Worm (Caenorhabditis elegans): Measurements from ENCODE around the gene C30F2.5.
A peak's percentile ranks its signal among the peaks of the same experiment; 100 is the strongest.

Gene C30F2.5

ce11 chrX:16094370-16094769 lies at the start of gene C30F2.5:
C30F2.5 (plus strand) TSS chrX:16094670.
- TF ChIP-seq C34B4.2 (tag; optimal IDR thresholded peaks at IDR 0.05): no peak
- no peak for TF ChIP-seq rnt-1 (tag; optimal IDR thresholded peaks at IDR 0.05)
- TF ChIP-seq sox-4 (tag; optimal IDR thresholded peaks at IDR 0.05): no peak
- no peak for TF ChIP-seq lin-14 (GFP tag; optimal IDR thresholded peaks at IDR 0.05)
- no peak for TF ChIP-seq mef-2 (tag; optimal IDR thresholded peaks at IDR 0.05)
- no peak for TF ChIP-seq hlh-17 (GFP tag; optimal IDR thresholded peaks at IDR 0.05; ENCODE audit: borderline replicate concordance)
- no peak for TF ChIP-seq C16A3.4 (tag; optimal IDR thresholded peaks at IDR 0.05)
- TF ChIP-seq tbx-2 (tag; optimal IDR thresholded peaks at IDR 0.05): no peak
- TF ChIP-seq nhr-20 (tag; optimal IDR thresholded peaks at IDR 0.05): no peak
- no peak for TF ChIP-seq fkh-4 (tag; optimal IDR thresholded peaks at IDR 0.05; ENCODE audit: borderline replicate concordance)

ce11 chrX:16046379-16046778 lies 48.1 kb upstream of the C30F2.5 start:
- TF ChIP-seq fkh-10 (GFP tag; optimal IDR thresholded peaks at IDR 0.05) (no peak), lin-13 (GFP tag; optimal IDR thresholded peaks at IDR 0.05) (no peak), swsn-7 (tag; optimal IDR thresholded peaks at IDR 0.05) (no peak), nhr-28 (tag; optimal IDR thresholded peaks at IDR 0.05) (no peak), pax-3 (tag; optimal IDR thresholded peaks at IDR 0.05) (no peak), nhr-11 (tag; optimal IDR thresholded peaks at IDR 0.05) (no peak), ceh-82 (tag; optimal IDR thresholded peaks at IDR 0.05) (no peak), skn-1 (tag; optimal IDR thresholded peaks at IDR 0.05) (no peak), unc-130 (tag; optimal IDR thresholded peaks at IDR 0.05) (no peak), zip-4 (GFP tag; optimal IDR thresholded peaks at IDR 0.05) (no peak), unc-98 (GFP tag; IDR thresholded peaks at IDR 0.05) (no peak), F16B12.6 (tag; optimal IDR thresholded peaks at IDR 0.05) (no peak), nhr-76 (tag; optimal IDR thresholded peaks at IDR 0.05) (no peak)

ce11 chrX:16049573-16049972 lies 44.9 kb upstream of the C30F2.5 start, which contains the start of gene cpd-2:
cpd-2 (plus strand) TSS chrX:16049873.
- TF ChIP-seq lin-14 (GFP tag; optimal IDR thresholded peaks at IDR 0.05) (peak; percentile 29), unc-62 (GFP tag; optimal IDR thresholded peaks at IDR 0.05) (no peak), nhr-12 (tag; optimal IDR thresholded peaks at IDR 0.05) (no peak)

- TF ChIP-seq efl-1 (optimal IDR thresholded peaks at IDR 0.05) (no peak), efl-1 (GFP tag; optimal IDR thresholded peaks at IDR 0.05 in 1 of 2) (peak in 1 of 2 experiments; percentile 3), fkh-8 (tag; optimal IDR thresholded peaks at IDR 0.05) (no peak)
Observed at ce11 chrX:16055245-16055644, 39.2 kb upstream of the C30F2.5 start, which contains the start of gene T27A8.7. T27A8.7 (plus strand) TSS chrX:16055545.

ce11 chrX:16056404-16056803 lies 38.1 kb upstream of the C30F2.5 start:
- peak; percentile 94 for TF ChIP-seq nhr-76 (tag; optimal IDR thresholded peaks at IDR 0.05)
- peak; percentile 77 for TF ChIP-seq nhr-12 (tag; optimal IDR thresholded peaks at IDR 0.05)
- TF ChIP-seq nhr-84 (tag; optimal IDR thresholded peaks at IDR 0.05): peak; percentile 44
- TF ChIP-seq xbp-1 (tag; optimal IDR thresholded peaks at IDR 0.05): peak; percentile 94
- peak; percentile 99 for TF ChIP-seq fkh-10 (GFP tag; optimal IDR thresholded peaks at IDR 0.05)
- peak; percentile 98 for TF ChIP-seq lin-39 (tag; optimal IDR thresholded peaks at IDR 0.05)
- peak; percentile 97 for TF ChIP-seq nhr-85 (tag)
- no peak for TF ChIP-seq ceh-90 (tag; optimal IDR thresholded peaks at IDR 0.05)
- TF ChIP-seq nhr-19 (GFP tag; conservative IDR thresholded peaks at IDR 0.05): peak; percentile 97
- TF ChIP-seq skn-1 (tag; optimal IDR thresholded peaks at IDR 0.05): peak; percentile 97
- TF ChIP-seq nhr-28 (tag; optimal IDR thresholded peaks at IDR 0.05): peak; percentile 63
- peak; percentile 97 for TF ChIP-seq mab-9 (GFP tag; IDR thresholded peaks at IDR 0.05)
- TF ChIP-seq elt-3 (tag; optimal IDR thresholded peaks at IDR 0.05): peak in 5 of 6 experiments; percentile 47 to 99 (median 96)
- peak; percentile 18 to 76 for TF ChIP-seq ztf-11 (tag; optimal IDR thresholded peaks at IDR 0.05)
- TF ChIP-seq lin-15B (tag; optimal IDR thresholded peaks at IDR 0.05): peak; percentile 51
- peak; percentile 98 for TF ChIP-seq sox-4 (tag; optimal IDR thresholded peaks at IDR 0.05)
- peak; percentile 98 for TF ChIP-seq rnt-1 (tag; optimal IDR thresholded peaks at IDR 0.05)
- TF ChIP-seq hlh-17 (GFP tag; optimal IDR thresholded peaks at IDR 0.05; ENCODE audit: borderline replicate concordance): no peak
- TF ChIP-seq ces-1 (GFP tag; optimal IDR thresholded peaks at IDR 0.05): no peak
- peak; percentile 99 for TF ChIP-seq nhr-90 (tag; optimal IDR thresholded peaks at IDR 0.05; ENCODE audit: poor library complexity)
- TF ChIP-seq tbx-2 (tag; optimal IDR thresholded peaks at IDR 0.05): peak; percentile 98
- no peak for TF ChIP-seq vab-15 (tag; optimal IDR thresholded peaks at IDR 0.05)
- no peak for TF ChIP-seq C34B4.2 (tag; optimal IDR thresholded peaks at IDR 0.05)
- peak; percentile 97 for TF ChIP-seq fkh-8 (tag; optimal IDR thresholded peaks at IDR 0.05)
- TF ChIP-seq mef-2 (tag; optimal IDR thresholded peaks at IDR 0.05): peak; percentile 68
- no peak for TF ChIP-seq ama-1 (optimal IDR thresholded peaks at IDR 0.05)
- no peak for TF ChIP-seq sptf-1 (tag; optimal IDR thresholded peaks at IDR 0.05)
- peak; percentile 96 for TF ChIP-seq egl-13 (tag; optimal IDR thresholded peaks at IDR 0.05)
- TF ChIP-seq Y116A8C.19 (tag; optimal IDR thresholded peaks at IDR 0.05; ENCODE audit: borderline replicate concordance): peak; percentile 17

Measured in whole organism, L1 larva.